Worm (Caenorhabditis elegans): ENCODE results near the gene sod-4.

Gene sod-4

ce11 chrIII:9546016-9546659, 46.0 kb upstream of the sod-4 start, which contains the start of gene unc-16 (continued):
- TF ChIP-seq B0336.3 (GFP tag; IDR thresholded peaks at IDR 0.05): peak; percentile 59
- peak; percentile 89 for TF ChIP-seq mcd-1 (GFP tag; IDR thresholded peaks at IDR 0.05)
- TF ChIP-seq unc-62 (GFP tag; optimal IDR thresholded peaks at IDR 0.05): peak; percentile 72
- TF ChIP-seq lin-26 (GFP tag; IDR thresholded peaks at IDR 0.05): peak; percentile 26; the same call in 1 of the 2 replicates
- peak; percentile 63; the same call in 1 of the 2 replicates for TF ChIP-seq zfh-2 (GFP tag; conservative IDR thresholded peaks at IDR 0.05)
- peak; percentile 76 for TF ChIP-seq lsl-1 (GFP tag; optimal IDR thresholded peaks at IDR 0.05)
- TF ChIP-seq C06A6.2 (GFP tag; conservative IDR thresholded peaks at IDR 0.05): 0 out of 2 replicates have a peak, but pooled peaks have one; percentile 31
- TF ChIP-seq tlf-1 (GFP tag; optimal IDR thresholded peaks at IDR 0.05): peak; percentile 28
- TF ChIP-seq rcor-1 (GFP tag; IDR thresholded peaks at IDR 0.05): peak; percentile 35; the same call in 1 of the 2 replicates
- peak; percentile 25 for TF ChIP-seq ama-1 (optimal IDR thresholded peaks at IDR 0.05)
- TF ChIP-seq ama-1 (GFP tag; optimal IDR thresholded peaks at IDR 0.05): no peak
- TF ChIP-seq snpc-4 (GFP tag; optimal IDR thresholded peaks at IDR 0.05): no peak
- peak in 3 of 4 experiments; percentile 32 to 55 (median 52) for TF ChIP-seq snpc-4 (tag; optimal IDR thresholded peaks at IDR 0.05)
- TF ChIP-seq attf-6 (GFP tag; IDR thresholded peaks at IDR 0.05): no peak
- TF ChIP-seq F22D6.2 (tag; optimal IDR thresholded peaks at IDR 0.05): no peak
- no peak for TF ChIP-seq sea-2 (GFP tag; IDR thresholded peaks at IDR 0.05)
- no peak for TF ChIP-seq nhr-120 (GFP tag; IDR thresholded peaks at IDR 0.05)
- TF ChIP-seq dpl-1 (GFP tag; optimal IDR thresholded peaks at IDR 0.05): peak; percentile 34
- TF ChIP-seq tbp1 (GFP tag; optimal IDR thresholded peaks at IDR 0.05): peak; percentile 42
- no peak for TF ChIP-seq atf-7 (tag; optimal IDR thresholded peaks at IDR 0.05)
- TF ChIP-seq madf-8 (GFP tag; conservative IDR thresholded peaks at IDR 0.05): peak; percentile 40
- TF ChIP-seq ceh-79 (tag; optimal IDR thresholded peaks at IDR 0.05): no peak

- TF ChIP-seq mes-4 (tag; optimal IDR thresholded peaks at IDR 0.05) (no peak), pha-4 (tag; optimal IDR thresholded peaks at IDR 0.05) (no peak), nhr-80 (tag; optimal IDR thresholded peaks at IDR 0.05) (no peak), die-1 (tag; optimal IDR thresholded peaks at IDR 0.05) (no peak), ama-1 (optimal IDR thresholded peaks at IDR 0.05) (no peak), ama-1 (GFP tag; optimal IDR thresholded peaks at IDR 0.05) (no peak), F55B11.4 (tag; optimal IDR thresholded peaks at IDR 0.05; ENCODE audit: borderline replicate concordance, insufficient read depth) (no peak), T07F8.4 (tag; optimal IDR thresholded peaks at IDR 0.05) (no peak), ceh-58 (GFP tag; IDR thresholded peaks at IDR 0.05) (no peak), ceh-100 (GFP tag; IDR thresholded peaks at IDR 0.05) (no peak), madf-10 (tag; optimal IDR thresholded peaks at IDR 0.05) (no peak), let-607 (tag; optimal IDR thresholded peaks at IDR 0.05) (no peak), nhr-27 (tag; optimal IDR thresholded peaks at IDR 0.05) (no peak), gei-17 (GFP tag; optimal IDR thresholded peaks at IDR 0.05) (no peak), Y67H2A.10 (GFP tag; conservative IDR thresholded peaks at IDR 0.05) (no peak), somi-1 (GFP tag; optimal IDR thresholded peaks at IDR 0.05) (no peak), nhr-120 (GFP tag; IDR thresholded peaks at IDR 0.05) (no peak), F22D6.2 (tag; optimal IDR thresholded peaks at IDR 0.05) (no peak), madf-8 (GFP tag; conservative IDR thresholded peaks at IDR 0.05) (no peak), ztf-3 (GFP tag; optimal IDR thresholded peaks at IDR 0.05) (no peak), rpc-1 (optimal IDR thresholded peaks at IDR 0.05) (no peak), rpc-1 (tag; optimal IDR thresholded peaks at IDR 0.05) (no peak)
Observed at ce11 chrIII:9544820-9545219, 44.6 kb upstream of the sod-4 start, which contains the start of gene ZK1098.12. Gene ZK1098.12 (plus strand): TSS chrIII:9545120.

All from whole organism, young adult.